Fruit fly (Drosophila melanogaster) whole organism, embryonic: ENCODE data around the gene fit.
A peak's percentile ranks its signal among the peaks of the same experiment; 100 is the strongest.

ENCODE experiments used
- Awh ChIP-seq: fragments of 200-800 bp; sonication (Bioruptor generic); IDR thresholded peaks from 2 replicates; pipeline ENCODE4, ENCODE4 v1.3.6; 2022; ENCODE audit warnings: missing biosample characterization, missing genetic modification characterization
- Bdp1 ChIP-seq: fragments of 200-800 bp; sonication (Bioruptor generic); optimal IDR thresholded peaks from 3 replicates; lab custom pipeline; 2016; ENCODE audit warnings: missing biosample characterization, missing genetic modification characterization
- BtbVII ChIP-seq: fragments of 200-800 bp; sonication (Bioruptor generic); optimal IDR thresholded peaks from 3 replicates; lab custom pipeline; 2017; ENCODE audit warnings: missing biosample characterization, mild to moderate bottlenecking, missing genetic modification characterization
- Bteb2 ChIP-seq: fragments of 200-800 bp; sonication (Bioruptor generic); optimal IDR thresholded peaks from 2 replicates; lab custom pipeline; 2016; ENCODE audit warnings: missing biosample characterization, missing genetic modification characterization
- CG10321 ChIP-seq: fragments of 200-800 bp; sonication (Bioruptor generic); IDR thresholded peaks from 2 replicates; pipeline ENCODE4 v1.3.6; 2022; ENCODE audit warnings: missing biosample characterization, missing genetic modification characterization
- CG11085 ChIP-seq: fragments of 200-800 bp; sonication (Bioruptor generic); IDR thresholded peaks from 2 replicates; pipeline ENCODE4 v1.3.6; 2022; ENCODE audit warnings: missing biosample characterization, missing genetic modification characterization
- CG11093 ChIP-seq: fragments of 200-800 bp; sonication (Bioruptor generic); IDR thresholded peaks from 3 replicates; pipeline ENCODE4 v1.3.6; 2022; ENCODE audit warnings: missing biosample characterization, missing genetic modification characterization
- CG11247 ChIP-seq: fragments of 200-800 bp; sonication (Bioruptor generic); IDR thresholded peaks from 2 replicates; pipeline ENCODE4 v1.3.6; 2022; ENCODE audit warnings: missing biosample characterization, missing genetic modification characterization
- CG11696 ChIP-seq: fragments of 200-800 bp; sonication (Bioruptor generic); IDR thresholded peaks from 2 replicates; pipeline ENCODE4 v1.3.6; 2022; ENCODE audit warnings: missing biosample characterization, missing genetic modification characterization
- CG12391 ChIP-seq: fragments of 200-800 bp; sonication (Bioruptor generic); optimal IDR thresholded peaks from 3 replicates; lab custom pipeline; 2018; ENCODE audit warnings: missing biosample characterization, mild to moderate bottlenecking, missing genetic modification characterization, moderate library complexity
- CG12769 ChIP-seq: fragments of 200-800 bp; sonication (Bioruptor generic); optimal IDR thresholded peaks from 2 replicates; lab custom pipeline; 2019; ENCODE audit warnings: missing biosample characterization, mild to moderate bottlenecking, missing genetic modification characterization, moderate library complexity
- CG15479 ChIP-seq: fragments of 200-800 bp; sonication (Bioruptor generic); optimal IDR thresholded peaks from 3 replicates; lab custom pipeline; 2019; ENCODE audit warnings: missing biosample characterization, mild to moderate bottlenecking, missing genetic modification characterization, moderate library complexity
- CG15696 ChIP-seq: fragments of 200-800 bp; sonication (Bioruptor generic); optimal IDR thresholded peaks from 2 replicates; lab custom pipeline; 2019; ENCODE audit warnings: missing biosample characterization, mild to moderate bottlenecking, missing genetic modification characterization, moderate library complexity
- CG16779 ChIP-seq: fragments of 200-800 bp; sonication (Bioruptor generic); IDR thresholded peaks from 2 replicates; pipeline ENCODE4 v1.3.6; 2022; ENCODE audit warnings: missing biosample characterization, missing genetic modification characterization
- CG18011 ChIP-seq: fragments of 200-800 bp; sonication (Bioruptor generic); optimal IDR thresholded peaks from 2 replicates; lab custom pipeline; 2017; ENCODE audit warnings: missing biosample characterization, missing genetic modification characterization, mild to moderate bottlenecking, moderate library complexity, missing genotype
- CG18599 ChIP-seq: fragments of 200-800 bp; sonication (Bioruptor generic); optimal IDR thresholded peaks from 3 replicates; lab custom pipeline; 2017; ENCODE audit warnings: missing biosample characterization, missing genetic modification characterization, mild to moderate bottlenecking, moderate library complexity, missing genetic modification reagents
- CG33213 ChIP-seq: fragments of 200-800 bp; sonication (Bioruptor generic); optimal IDR thresholded peaks from 3 replicates; lab custom pipeline; 2016; ENCODE audit warnings: missing biosample characterization, missing genetic modification characterization
- CG3726 ChIP-seq: fragments of 200-800 bp; sonication (Bioruptor generic); IDR thresholded peaks from 3 replicates; pipeline ENCODE4, ENCODE4 v1.3.6; 2022; ENCODE audit warnings: missing biosample characterization, missing genetic modification characterization
- CG3847 ChIP-seq: fragments of 200-800 bp; sonication (Bioruptor generic); IDR thresholded peaks from 2 replicates; pipeline ENCODE4 v1.3.6; 2022; ENCODE audit warnings: missing biosample characterization, missing genetic modification characterization
- CG4328 ChIP-seq: fragments of 200-800 bp; sonication (Bioruptor generic); optimal IDR thresholded peaks from 3 replicates; lab custom pipeline; 2017; ENCODE audit warnings: missing biosample characterization, missing genetic modification reagents, missing genetic modification characterization
- CG4360 ChIP-seq: fragments of 200-800 bp; sonication (Bioruptor generic); IDR thresholded peaks from 2 replicates; pipeline ENCODE4 v1.3.6; 2022; ENCODE audit warnings: missing biosample characterization, missing genetic modification characterization
- CG6813 ChIP-seq: fragments of 200-800 bp; sonication (Bioruptor generic); optimal IDR thresholded peaks from 2 replicates; lab custom pipeline; 2017; ENCODE audit warnings: missing biosample characterization, missing genetic modification characterization, mild to moderate bottlenecking, moderate library complexity, missing genetic modification reagents
- CG8290 ChIP-seq, 3 experiments: fragments of 200-800 bp; sonication (Bioruptor generic); optimal IDR thresholded peaks; 2 replicates each; lab custom pipeline; 2016 to 2019; ENCODE audit warnings: missing biosample characterization in 3 of 3, missing genetic modification characterization in 3 of 3, mild to moderate bottlenecking in 2 of 3, moderate library complexity in 1 of 3
- Dbx ChIP-seq: fragments of 200-800 bp; sonication (Bioruptor generic); IDR thresholded peaks from 3 replicates; pipeline ENCODE4 v1.3.6; 2022; ENCODE audit warnings: missing biosample characterization, missing genetic modification characterization
- Deaf1 ChIP-seq: fragments of 200-800 bp; optimal IDR thresholded peaks from 3 replicates; lab custom pipeline; 2019; ENCODE audit warnings: missing biosample characterization, mild to moderate bottlenecking, missing genetic modification characterization, moderate library complexity
- Fer3 ChIP-seq: fragments of 200-800 bp; sonication (Bioruptor generic); optimal IDR thresholded peaks from 2 replicates; lab custom pipeline; 2018; ENCODE audit warnings: missing biosample characterization, mild to moderate bottlenecking, missing genetic modification characterization, moderate library complexity
- HLH3B ChIP-seq: fragments of 200-800 bp; sonication (Bioruptor generic); IDR thresholded peaks from 2 replicates; pipeline ENCODE4 v1.3.6; 2022; ENCODE audit warnings: missing biosample characterization, missing genetic modification characterization
- Nf-YA ChIP-seq: fragments of 200-800 bp; sonication (Bioruptor generic); IDR thresholded peaks from 2 replicates; pipeline ENCODE4 v1.3.6; 2022; ENCODE audit warnings: missing biosample characterization, missing genetic modification characterization
- Nf-YB ChIP-seq: fragments of 200-800 bp; sonication (Bioruptor generic); optimal IDR thresholded peaks from 3 replicates; lab custom pipeline; 2019; ENCODE audit warnings: missing biosample characterization, mild to moderate bottlenecking, missing genetic modification characterization, moderate library complexity
- Oli ChIP-seq: fragments of 200-800 bp; sonication (Bioruptor generic); optimal IDR thresholded peaks from 2 replicates; lab custom pipeline; 2018; ENCODE audit warnings: missing biosample characterization, mild to moderate bottlenecking, missing genetic modification characterization, moderate library complexity
- Optix ChIP-seq: fragments of 200-800 bp; sonication (Bioruptor generic); IDR thresholded peaks from 3 replicates; pipeline ENCODE4 v1.3.6; 2022; ENCODE audit warnings: missing biosample characterization, missing genetic modification characterization
- Sox102F ChIP-seq: fragments of 200-800 bp; sonication (Bioruptor generic); optimal IDR thresholded peaks from 2 replicates; lab custom pipeline; 2018; ENCODE audit warnings: missing biosample characterization, mild to moderate bottlenecking, missing genetic modification characterization, moderate library complexity
- Stat92E ChIP-seq, 3 experiments: fragments of >200 bp in 2 of 3; fragments of 200-800 bp in 1 of 3; sonication (Bioruptor generic) in 1 of 3; optimal IDR thresholded peaks; 2 replicates each; lab custom pipeline; 2017 to 2019; ENCODE audit warnings: missing biosample characterization in 3 of 3, missing genetic modification characterization in 3 of 3, mild to moderate bottlenecking in 1 of 3, moderate library complexity in 1 of 3
- ab ChIP-seq: fragments of 200-800 bp; sonication (Bioruptor generic); optimal IDR thresholded peaks from 2 replicates; lab custom pipeline; 2016; ENCODE audit warnings: missing biosample characterization, missing genetic modification characterization
- ara ChIP-seq: fragments of 200-800 bp; sonication (Bioruptor generic); IDR thresholded peaks from 2 replicates; pipeline ENCODE4 v1.3.6; 2022; ENCODE audit warnings: missing biosample characterization, missing genetic modification characterization
- bbx ChIP-seq: fragments of 200-800 bp; sonication (Bioruptor generic); IDR thresholded peaks from 2 replicates; pipeline ENCODE4 v1.3.6; 2022; ENCODE audit warnings: missing biosample characterization, missing genetic modification characterization; ENCODE audit not compliant: partially characterized antibody
- bigmax ChIP-seq: fragments of 200-800 bp; sonication (Bioruptor generic); optimal IDR thresholded peaks from 2 replicates; lab custom pipeline; 2018; ENCODE audit warnings: missing biosample characterization, mild to moderate bottlenecking, missing genetic modification characterization
- ci ChIP-seq: fragments of 200-800 bp; sonication (Bioruptor generic); IDR thresholded peaks from 3 replicates; pipeline ENCODE4 v1.3.6; 2022; ENCODE audit warnings: missing biosample characterization, missing genetic modification characterization
- inv ChIP-seq: fragments of 200-800 bp; sonication (Bioruptor generic); IDR thresholded peaks from 2 replicates; pipeline ENCODE4 v1.3.6; 2022; ENCODE audit warnings: missing biosample characterization, missing genetic modification characterization; ENCODE audit not compliant: partially characterized antibody
- lab ChIP-seq: fragments of 200-800 bp; sonication (Bioruptor generic); optimal IDR thresholded peaks from 3 replicates; lab custom pipeline; 2017; ENCODE audit warnings: missing biosample characterization, missing genetic modification characterization, mild to moderate bottlenecking, moderate library complexity, missing genetic modification reagents
- nerfin-1 ChIP-seq: fragments of 200-800 bp; sonication (Bioruptor generic); optimal IDR thresholded peaks from 3 replicates; lab custom pipeline; 2019; ENCODE audit warnings: missing biosample characterization, mild to moderate bottlenecking, missing genetic modification characterization, moderate library complexity
- pnt ChIP-seq: fragments of 200-800 bp; sonication (Bioruptor generic); optimal IDR thresholded peaks from 3 replicates; lab custom pipeline; 2016; ENCODE audit warnings: missing biosample characterization, missing genetic modification characterization
- prd ChIP-seq, 3 experiments: fragments of >200 bp in 2 of 3; fragments of 200-800 bp in 1 of 3; sonication (Bioruptor generic) in 1 of 3; optimal IDR thresholded peaks in 2 of 3; IDR thresholded peaks in 1 of 3; 2 replicates in 2 of 3; 3 replicates in 1 of 3; pipeline versions ENCODE4 v1.3.6 to Lab custom; 2017 to 2022; ENCODE audit warnings: missing biosample characterization in 1 of 3, missing genetic modification characterization in 1 of 3
- sob ChIP-seq: fragments of 200-800 bp; sonication (Bioruptor generic); IDR thresholded peaks from 2 replicates; pipeline ENCODE4 v1.3.6; 2022; ENCODE audit warnings: missing biosample characterization, missing genetic modification characterization
- zen ChIP-seq: fragments of 200-800 bp; sonication (Bioruptor generic); optimal IDR thresholded peaks from 3 replicates; lab custom pipeline; 2018; ENCODE audit warnings: missing biosample characterization, mild to moderate bottlenecking, missing genetic modification characterization, moderate library complexity
- zf30C ChIP-seq: fragments of 200-800 bp; sonication (Bioruptor generic); optimal IDR thresholded peaks from 3 replicates; lab custom pipeline; 2018; ENCODE audit warnings: missing biosample characterization, mild to moderate bottlenecking, missing genetic modification characterization

fit gene

dm6 chr3R:21856098-21856872, 28.0 kb downstream of the fit start, which contains the start of gene glec (continued):
- TF ChIP-seq Deaf1 (tag; lab: Kevin White, UChicago) = peak; percentile 34
- peak; percentile 36 for TF ChIP-seq Sox102F
- TF ChIP-seq CG15696 = no peak
- TF ChIP-seq CG3726 (GFP tag; lab: Robert Waterston, UW) = no peak
- no peak for TF ChIP-seq bigmax
- peak; percentile 63; the same call in 1 of the 3 replicates for TF ChIP-seq Dbx (GFP tag; lab: Robert Waterston, UW)
- TF ChIP-seq inv = peak; percentile 19; the same call in 1 of the 2 replicates
- peak; percentile 60 for TF ChIP-seq CG12391 (tag; lab: Kevin White, UChicago)
- no peak for TF ChIP-seq Nf-YB (GFP tag; lab: Kevin White, UChicago)
- TF ChIP-seq Fer3 (tag; lab: Kevin White, UChicago) = peak; percentile 6
- TF ChIP-seq CG16779 (GFP tag; lab: Robert Waterston, UW) = no peak
- TF ChIP-seq CG4328 (GFP tag; lab: Kevin White, UChicago) = no peak
- TF ChIP-seq bbx (GFP tag; lab: Robert Waterston, UW) = peak; percentile 82
- peak; percentile 77 for TF ChIP-seq CG12769
- no peak for TF ChIP-seq Bteb2
- TF ChIP-seq, all 482 proteins: peak for 241

dm6 chr3R:21855469-21855826, 28.8 kb downstream of the fit start:
- TF ChIP-seq CG4360 (GFP tag; lab: Robert Waterston, UW) (no peak), CG18011 (no peak), Bdp1 (GFP tag; lab: Kevin White, UChicago) (peak; percentile 12), CG11696 (GFP tag; lab: Robert Waterston, UW) (no peak), zen (tag; lab: Kevin White, UChicago) (no peak), sob (GFP tag; lab: Robert Waterston, UW) (peak; percentile 35; the same call in 1 of the 2 replicates), ci (GFP tag; lab: Robert Waterston, UW) (peak; percentile 62; the same call in 1 of the 3 replicates), CG18599 (GFP tag; lab: Kevin White, UChicago) (no peak), ara (GFP tag; lab: Robert Waterston, UW) (peak; percentile 32; the same call in 1 of the 2 replicates), Awh (GFP tag; lab: Robert Waterston, UW) (peak; percentile 63; the same call in 1 of the 2 replicates), CG10321 (GFP tag; lab: Robert Waterston, UW) (0 out of 2 replicates have a peak, but pooled peaks have one; percentile 24), BtbVII (no peak), CG3847 (GFP tag; lab: Robert Waterston, UW) (0 out of 2 replicates have a peak, but pooled peaks have one; percentile 4), Stat92E (GFP tag; optimal IDR thresholded peaks at IDR 0.05; lab: Kevin White, UChicago) (no peak), zf30C (GFP tag; lab: Kevin White, UChicago) (no peak), Nf-YA (0 out of 2 replicates have a peak, but pooled peaks have one; percentile 33), nerfin-1 (tag; lab: Kevin White, UChicago) (no peak), CG33213 (GFP tag; lab: Kevin White, UChicago) (peak; percentile 13), CG15479 (GFP tag; lab: Kevin White, UChicago) (no peak), lab (GFP tag; lab: Kevin White, UChicago) (no peak), Oli (no peak), CG11093 (GFP tag; lab: Robert Waterston, UW) (0 out of 3 replicates have a peak, but pooled peaks have one; percentile 34), pnt (no peak), prd (optimal IDR thresholded peaks at IDR 0.05; lab: Kevin White, UChicago) (no peak), prd (GFP tag; IDR thresholded peaks at IDR 0.05; lab: Robert Waterston, UW) (0 out of 3 replicates have a peak, but pooled peaks have one; percentile 6), CG11247 (GFP tag; lab: Robert Waterston, UW) (no peak), ab (GFP tag; lab: Kevin White, UChicago) (no peak), CG8290 (GFP tag; optimal IDR thresholded peaks at IDR 0.05; lab: Kevin White, UChicago) (no peak), CG8290 (tag; optimal IDR thresholded peaks at IDR 0.05; lab: Kevin White, UChicago) (no peak), Optix (no peak), CG11085 (GFP tag; lab: Robert Waterston, UW) (no peak), CG6813 (no peak), HLH3B (GFP tag; lab: Robert Waterston, UW) (0 out of 2 replicates have a peak, but pooled peaks have one; percentile 9)
